Worm (Caenorhabditis elegans): Measurements from ENCODE around the gene C01B10.3.

DNA sequence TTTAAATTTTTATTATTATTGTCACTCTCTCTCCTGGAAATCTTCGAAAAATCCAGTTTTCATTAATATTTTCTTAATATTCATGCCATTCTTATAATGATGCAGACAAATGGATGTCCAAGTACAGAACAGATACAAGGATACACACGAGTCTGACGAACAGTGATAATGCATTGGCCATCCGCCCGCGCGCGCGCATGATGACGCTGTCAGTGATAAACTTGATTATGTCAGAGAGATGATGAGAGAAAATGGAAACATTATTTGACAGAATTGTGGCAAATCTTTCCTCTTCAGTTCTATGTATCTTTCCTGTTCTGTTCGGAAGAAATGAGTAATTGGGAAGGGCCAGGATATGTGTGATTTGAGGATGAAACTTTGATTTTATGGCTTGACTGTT lies 34.6 kb upstream of the C01B10.3 start:
- TF ChIP-seq ztf-6 (GFP tag; IDR thresholded peaks at IDR 0.05) (no peak), attf-5 (GFP tag; optimal IDR thresholded peaks at IDR 0.05) (no peak), pbrm-1 (GFP tag; IDR thresholded peaks at IDR 0.05) (no peak), ama-1 (optimal IDR thresholded peaks at IDR 0.05) (no peak), ama-1 (GFP tag; optimal IDR thresholded peaks at IDR 0.05) (no peak), attf-3 (GFP tag; conservative IDR thresholded peaks at IDR 0.05) (no peak), T07F8.4 (tag; optimal IDR thresholded peaks at IDR 0.05) (no peak), mcd-1 (GFP tag; IDR thresholded peaks at IDR 0.05) (no peak), F37B4.10 (GFP tag; IDR thresholded peaks at IDR 0.05) (no peak), Y95B8A.8 (GFP tag; IDR thresholded peaks at IDR 0.05) (no peak), lin-35 (GFP tag; optimal IDR thresholded peaks at IDR 0.05) (no peak), snpc-4 (GFP tag; optimal IDR thresholded peaks at IDR 0.05) (no peak), snpc-4 (tag; optimal IDR thresholded peaks at IDR 0.05) (no peak), pha-4 (tag; optimal IDR thresholded peaks at IDR 0.05) (no peak), attf-6 (GFP tag; IDR thresholded peaks at IDR 0.05) (no peak), aptf-2 (GFP tag; conservative IDR thresholded peaks at IDR 0.05) (no peak)

Measured in whole organism, young adult.